Fruit fly (Drosophila melanogaster): ENCODE results near the gene AP-1gamma.

Gene AP-1gamma

DNA sequence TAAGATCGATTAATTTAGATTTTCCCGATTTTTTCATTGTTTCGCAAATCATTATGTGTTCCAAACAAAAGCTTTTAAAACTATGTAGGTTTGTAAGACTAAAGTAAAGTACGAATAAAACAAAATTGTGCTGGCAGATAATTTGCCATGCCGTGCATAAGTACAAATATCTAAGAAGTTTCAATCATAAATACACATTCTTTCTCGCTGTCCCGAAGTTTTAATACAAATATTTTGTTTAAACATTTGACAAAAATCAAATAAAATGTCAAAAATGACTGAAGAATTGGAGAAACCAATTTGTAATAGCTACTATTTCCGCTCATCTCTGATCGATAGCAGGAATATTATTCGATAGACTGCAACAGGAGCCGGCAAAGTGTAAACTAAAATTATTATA lies 25.9 kb upstream of the AP-1gamma start, which contains the start of gene APC4 (continued):
- no peak for TF ChIP-seq HLH54F (GFP tag; optimal IDR thresholded peaks at IDR 0.05)
- TF ChIP-seq CG5953 (GFP tag; IDR thresholded peaks at IDR 0.05) = no peak
- no peak for TF ChIP-seq sens-2 (GFP tag; IDR thresholded peaks at IDR 0.05)
- no peak for TF ChIP-seq chinmo (GFP tag; IDR thresholded peaks at IDR 0.05; ENCODE audit: partially characterized antibody)
- peak; percentile 24 for TF ChIP-seq pho (GFP tag; optimal IDR thresholded peaks at IDR 0.05)
- TF ChIP-seq CG31365 (tag; optimal IDR thresholded peaks at IDR 0.05) = no peak
- TF ChIP-seq Aef1 (GFP tag; IDR thresholded peaks at IDR 0.05) = no peak
- peak; percentile 12 for TF ChIP-seq CG10979 (tag; optimal IDR thresholded peaks at IDR 0.05)
- peak; percentile 17 for TF ChIP-seq CG8290 (GFP tag; optimal IDR thresholded peaks at IDR 0.05)
- no peak for TF ChIP-seq CG8290 (tag; optimal IDR thresholded peaks at IDR 0.05)
- TF ChIP-seq CG31388 (GFP tag; optimal IDR thresholded peaks at IDR 0.05) = no peak
- no peak for TF ChIP-seq NC2β (GFP tag; optimal IDR thresholded peaks at IDR 0.05)
- no peak for TF ChIP-seq CG14965 (GFP tag; optimal IDR thresholded peaks at IDR 0.05; ENCODE audit: borderline replicate concordance)
- no peak for TF ChIP-seq Sox100B (GFP tag; optimal IDR thresholded peaks at IDR 0.05)
- no peak for TF ChIP-seq CG10462 (GFP tag; optimal IDR thresholded peaks at IDR 0.05)
- TF ChIP-seq CG1233 (GFP tag; optimal IDR thresholded peaks at IDR 0.05) = peak; percentile 14
- no peak for TF ChIP-seq CG11398 (GFP tag; optimal IDR thresholded peaks at IDR 0.05)
- TF ChIP-seq CG42726 (GFP tag; IDR thresholded peaks at IDR 0.05; ENCODE audit: partially characterized antibody) = no peak
- TF ChIP-seq CG10274 (GFP tag; optimal IDR thresholded peaks at IDR 0.05) = no peak
- TF ChIP-seq YL-1 (GFP tag; optimal IDR thresholded peaks at IDR 0.05) = no peak
- TF ChIP-seq CG14710 (tag; optimal IDR thresholded peaks at IDR 0.05) = peak; percentile 52
- no peak for TF ChIP-seq ara (GFP tag; IDR thresholded peaks at IDR 0.05)
- peak; percentile 29 for TF ChIP-seq CG15696 (tag; optimal IDR thresholded peaks at IDR 0.05)
- TF ChIP-seq Neu2 (GFP tag; optimal IDR thresholded peaks at IDR 0.05; ENCODE audit: borderline replicate concordance) = no peak
- TF ChIP-seq kni (GFP tag; optimal IDR thresholded peaks at IDR 0.05) = no peak
- TF ChIP-seq caup (GFP tag; optimal IDR thresholded peaks at IDR 0.05; ENCODE audit: severe bottlenecking) = no peak

dm6 chrX:9085726-9086125 lies 22.8 kb upstream of the AP-1gamma start, which contains the start of gene CG32708:
CG32708 (plus strand) TSS chrX:9085932.
- TF ChIP-seq Med (GFP tag) (peak; percentile 70), pho (GFP tag; optimal IDR thresholded peaks at IDR 0.05) (no peak), CG7928 (GFP tag; optimal IDR thresholded peaks at IDR 0.05) (peak; percentile 85), CTCF (GFP tag; optimal IDR thresholded peaks at IDR 0.05) (no peak), Oli (tag; optimal IDR thresholded peaks at IDR 0.05) (no peak), CG2129 (GFP tag; IDR thresholded peaks at IDR 0.05; ENCODE audit: partially characterized antibody) (peak; percentile 32; the same call in 1 of the 2 replicates), nerfin-2 (GFP tag; IDR thresholded peaks at IDR 0.05; ENCODE audit: partially characterized antibody) (peak; percentile 59; the same call in 1 of the 2 replicates), ara (GFP tag; IDR thresholded peaks at IDR 0.05) (no peak), Dp (GFP tag; optimal IDR thresholded peaks at IDR 0.05) (peak; percentile 39), Optix (GFP tag; IDR thresholded peaks at IDR 0.05) (no peak), Doc3 (GFP tag; IDR thresholded peaks at IDR 0.05; ENCODE audit: partially characterized antibody) (peak; percentile 53; the same call in 2 of the 3 replicates), CG2116 (GFP tag; optimal IDR thresholded peaks at IDR 0.05) (peak; percentile 56), MESR4 (GFP tag; optimal IDR thresholded peaks at IDR 0.05) (peak; percentile 4), CG6791 (GFP tag; IDR thresholded peaks at IDR 0.05; ENCODE audit: partially characterized antibody) (peak; percentile 65; the same call in 2 of the 3 replicates), HLH54F (GFP tag; optimal IDR thresholded peaks at IDR 0.05) (peak; percentile 4), tna (GFP tag; IDR thresholded peaks at IDR 0.05; ENCODE audit: partially characterized antibody) (0 out of 2 replicates have a peak, but pooled peaks have one; percentile 48), BEAF-32 (GFP tag; optimal IDR thresholded peaks at IDR 0.05) (peak; percentile 69), Myb (GFP tag; optimal IDR thresholded peaks at IDR 0.05) (peak; percentile 94), Dref (GFP tag; IDR thresholded peaks at IDR 0.05) (peak; percentile 85), gro (GFP tag; optimal IDR thresholded peaks at IDR 0.05) (peak; percentile 16), Dbx (GFP tag; IDR thresholded peaks at IDR 0.05) (no peak), CG14860 (GFP tag; IDR thresholded peaks at IDR 0.05; ENCODE audit: partially characterized antibody) (peak; percentile 48; the same call in 2 of the 3 replicates), CG18764 (GFP tag; optimal IDR thresholded peaks at IDR 0.05) (no peak), zen2 (GFP tag; IDR thresholded peaks at IDR 0.05; ENCODE audit: partially characterized antibody) (peak; percentile 66; the same call in 2 of the 3 replicates), CG33213 (GFP tag; optimal IDR thresholded peaks at IDR 0.05) (no peak), pzg (GFP tag; optimal IDR thresholded peaks at IDR 0.05) (peak; percentile 59), Bgb (GFP tag; IDR thresholded peaks at IDR 0.05; ENCODE audit: partially characterized antibody) (peak; percentile 75)
